Worm (Caenorhabditis elegans) whole organism, L4/young adult: Measurements from ENCODE around the gene mesp-1.

Experiments used
- W03F9.2 ChIP-seq: fragments of 150-350 bp; optimal IDR thresholded peaks from 2 replicates; lab custom pipeline; 2014; ENCODE audit warnings: missing biosample characterization, missing genetic modification characterization
- dao-5 ChIP-seq: sonication (generic microtip); optimal IDR thresholded peaks from 2 replicates; lab custom pipeline; 2016; ENCODE audit warnings: missing genotype, missing genetic modification characterization, moderate library complexity, missing compliant biosample characterization
- him-1 ChIP-seq: sonication (generic microtip); optimal IDR thresholded peaks from 2 replicates; lab custom pipeline; 2016; ENCODE audit warnings: missing genotype, missing genetic modification reagents, missing genetic modification characterization, missing compliant biosample characterization

ce11 chrIV:8530042-8531027 is 31.2 kb downstream of the mesp-1 start:
- TF ChIP-seq him-1 (no peak), dao-5 (no peak), W03F9.2 (tag; lab: Kevin White, UChicago) (peak; percentile 46)
